Worm (Caenorhabditis elegans) whole organism, L4/young adult: ENCODE measurements around the gene F01D5.3.
A peak's percentile ranks its signal among the peaks of the same experiment; 100 is the strongest.
"Not testable (repeated sequence)": the region's sequence is repeated elsewhere in the genome, so short reads cannot be mapped to it uniquely, and the experiment has no call there.

ENCODE experiments used
- W03F9.2 ChIP-seq: fragments of 150-350 bp; optimal IDR thresholded peaks from 2 replicates; lab custom pipeline; 2014; ENCODE audit warnings: missing biosample characterization, missing genetic modification characterization
- dao-5 ChIP-seq: sonication (generic microtip); optimal IDR thresholded peaks from 2 replicates; lab custom pipeline; 2016; ENCODE audit warnings: missing genotype, missing genetic modification characterization, moderate library complexity, missing compliant biosample characterization
- him-1 ChIP-seq: sonication (generic microtip); optimal IDR thresholded peaks from 2 replicates; lab custom pipeline; 2016; ENCODE audit warnings: missing genotype, missing genetic modification reagents, missing genetic modification characterization, missing compliant biosample characterization

F01D5.3 gene

DNA sequence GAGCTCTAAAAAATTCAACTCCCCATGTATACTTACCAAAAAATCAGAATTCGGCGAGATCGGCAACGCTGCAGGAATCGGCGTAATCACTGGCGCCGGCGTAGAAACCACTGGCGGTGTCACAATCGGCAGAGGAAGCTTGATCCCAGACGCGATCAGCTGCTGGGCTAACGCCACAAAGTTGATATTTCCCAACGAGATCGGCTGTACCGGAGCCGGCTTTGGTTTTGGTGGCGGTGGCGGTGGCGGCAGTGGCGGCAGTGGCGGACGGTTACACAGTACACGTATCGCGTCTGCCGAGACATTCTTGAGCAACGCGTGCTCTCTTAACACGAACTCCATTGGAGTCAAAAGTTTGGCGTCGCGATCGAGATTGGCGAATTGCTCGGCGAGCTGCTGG lies 34.6 kb upstream of the F01D5.3 start:
- no peak for TF ChIP-seq dao-5 (tag; lab: Kevin White, UChicago)
- no peak for TF ChIP-seq him-1 (tag; lab: Kevin White, UChicago)
- no peak for TF ChIP-seq W03F9.2 (tag; lab: Kevin White, UChicago)

DNA sequence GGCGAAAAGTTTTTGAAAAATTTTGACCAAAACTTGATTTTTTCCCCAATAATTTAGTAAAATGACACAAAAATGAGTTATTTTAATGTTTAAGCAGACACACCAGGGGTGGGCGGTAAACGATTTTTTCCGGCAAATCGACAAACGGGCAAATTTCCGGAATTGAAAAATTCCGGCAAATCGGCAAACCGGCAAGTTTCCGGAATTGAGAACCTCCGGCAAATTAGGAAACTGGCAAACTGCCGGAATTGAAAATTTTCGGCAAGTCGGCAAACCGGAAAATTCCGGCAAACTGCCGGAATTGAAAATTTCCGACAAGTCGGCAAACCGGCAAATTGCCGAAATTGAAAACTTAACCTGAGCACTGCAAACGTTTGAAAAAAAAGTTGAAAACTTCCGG lies 32.8 kb upstream of the F01D5.3 start:
- TF ChIP-seq W03F9.2 (tag; lab: Kevin White, UChicago) (no peak), him-1 (tag; lab: Kevin White, UChicago) (peak; percentile 75)

DNA sequence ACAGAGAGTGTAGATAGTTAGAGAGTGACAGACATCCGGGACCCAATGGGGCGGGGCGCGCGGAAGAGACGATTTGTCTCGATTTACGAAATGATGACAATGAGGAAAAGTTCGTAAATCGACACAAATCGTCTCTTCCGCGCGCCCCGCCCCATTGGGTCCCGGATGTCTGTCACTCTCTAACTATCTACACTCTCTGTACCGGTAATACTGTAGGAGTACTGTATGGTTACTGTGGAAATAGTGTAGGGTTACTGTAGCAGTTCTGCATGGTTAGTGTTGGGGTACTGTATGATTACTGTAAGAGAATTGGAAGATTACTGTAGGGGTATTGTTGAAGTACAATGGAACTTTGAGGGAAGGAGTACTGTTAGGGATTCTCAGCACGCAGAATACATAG lies 21.3 kb upstream of the F01D5.3 start, which contains the start of gene F01D5.10:
F01D5.10 (minus strand) TSS at position 101 of the 400 bp plus-strand sequence.
- not testable (repeated sequence) for TF ChIP-seq dao-5, him-1, W03F9.2 (tag; lab: Kevin White, UChicago)

DNA sequence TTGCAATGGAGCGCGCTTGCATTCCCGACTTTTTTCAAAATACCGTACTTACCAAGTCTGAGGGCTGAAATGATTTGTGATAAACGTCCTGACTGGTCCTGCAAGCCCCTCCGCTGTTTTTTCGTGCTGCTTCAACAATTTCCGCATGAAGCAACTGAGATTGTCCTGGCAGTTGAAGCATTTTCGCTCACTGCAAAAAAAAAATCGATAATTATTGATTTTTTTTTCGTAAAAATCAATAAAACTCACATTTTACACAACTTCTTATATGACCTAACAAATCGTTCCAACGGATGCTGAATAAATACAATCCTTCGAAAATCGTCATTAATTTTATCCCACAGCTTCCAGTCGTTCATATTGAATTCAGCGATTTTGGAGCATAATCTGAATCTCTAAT lies 18.9 kb upstream of the F01D5.3 start:
- TF ChIP-seq him-1 (tag; lab: Kevin White, UChicago) (no peak), dao-5 (tag; lab: Kevin White, UChicago) (no peak), W03F9.2 (tag; lab: Kevin White, UChicago) (no peak)

DNA sequence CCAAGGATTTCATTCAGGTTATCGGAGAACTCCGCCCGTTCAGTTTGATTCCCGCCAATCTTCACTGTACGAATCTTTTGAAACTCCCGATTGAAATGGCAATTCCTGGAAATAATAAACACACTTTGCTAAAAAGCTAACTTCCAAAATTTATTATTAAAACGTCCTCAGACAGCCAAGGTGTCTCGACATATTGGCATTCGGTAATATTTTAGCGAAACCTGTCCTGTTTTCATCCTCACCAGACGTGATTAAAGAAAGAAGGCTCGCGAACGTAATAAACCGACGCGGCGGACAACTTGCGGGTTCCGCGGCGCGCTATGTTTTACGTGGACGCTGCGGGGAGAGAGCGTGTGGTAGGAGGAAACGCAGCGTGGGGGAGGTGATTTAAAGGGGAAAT lies 18.2 kb upstream of the F01D5.3 start:
- TF ChIP-seq W03F9.2 (tag; lab: Kevin White, UChicago) = peak; percentile 61
- TF ChIP-seq dao-5 (tag; lab: Kevin White, UChicago) = peak; percentile 45
- TF ChIP-seq him-1 (tag; lab: Kevin White, UChicago) = no peak

DNA sequence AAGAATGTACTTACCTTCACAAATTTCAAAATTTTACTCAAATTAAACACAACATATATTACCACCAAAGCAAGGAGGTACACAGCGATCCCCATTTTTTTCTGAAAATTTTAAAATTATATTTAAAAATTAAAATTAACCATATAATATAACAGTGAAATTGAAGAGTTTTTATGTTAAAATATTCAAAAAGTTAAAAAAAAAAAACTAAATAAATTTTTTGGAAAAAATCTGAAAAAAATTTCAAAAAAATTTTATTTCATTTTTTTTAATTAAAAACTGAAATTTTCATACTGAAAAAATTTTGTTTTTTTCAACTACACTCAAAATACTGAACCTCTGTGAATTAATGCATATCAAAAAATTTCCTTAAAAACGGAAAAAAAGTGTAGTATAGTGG lies 16.9 kb upstream of the F01D5.3 start, which contains the start of gene cyp-37A1:
cyp-37A1 (minus strand) TSS at position 101 of the 400 bp plus-strand sequence.
- no peak for TF ChIP-seq W03F9.2 (tag; lab: Kevin White, UChicago)
- no peak for TF ChIP-seq dao-5 (tag; lab: Kevin White, UChicago)
- TF ChIP-seq him-1 (tag; lab: Kevin White, UChicago) = no peak

DNA sequence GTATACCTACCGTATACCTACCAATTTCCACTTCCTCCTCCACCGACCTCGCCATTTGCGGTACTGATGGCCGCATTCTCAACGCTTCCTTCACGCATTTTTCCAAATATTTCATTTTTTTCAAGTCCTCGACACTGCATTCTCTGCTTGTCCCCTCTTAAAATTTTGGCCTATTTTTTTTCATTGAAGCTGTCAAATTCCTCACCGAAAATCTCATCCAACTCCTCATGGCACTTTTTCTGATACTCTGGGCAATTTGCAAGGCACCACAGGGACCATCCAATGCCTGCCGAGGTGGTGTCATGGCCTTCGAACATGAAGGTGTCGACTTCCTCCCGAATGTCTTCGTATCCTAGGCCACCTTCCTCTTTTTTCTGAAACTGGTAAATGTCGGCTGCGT lies 14.7 kb upstream of the F01D5.3 start:
- TF ChIP-seq W03F9.2 (tag; lab: Kevin White, UChicago) = no peak
- no peak for TF ChIP-seq him-1 (tag; lab: Kevin White, UChicago)
- no peak for TF ChIP-seq dao-5 (tag; lab: Kevin White, UChicago)

DNA sequence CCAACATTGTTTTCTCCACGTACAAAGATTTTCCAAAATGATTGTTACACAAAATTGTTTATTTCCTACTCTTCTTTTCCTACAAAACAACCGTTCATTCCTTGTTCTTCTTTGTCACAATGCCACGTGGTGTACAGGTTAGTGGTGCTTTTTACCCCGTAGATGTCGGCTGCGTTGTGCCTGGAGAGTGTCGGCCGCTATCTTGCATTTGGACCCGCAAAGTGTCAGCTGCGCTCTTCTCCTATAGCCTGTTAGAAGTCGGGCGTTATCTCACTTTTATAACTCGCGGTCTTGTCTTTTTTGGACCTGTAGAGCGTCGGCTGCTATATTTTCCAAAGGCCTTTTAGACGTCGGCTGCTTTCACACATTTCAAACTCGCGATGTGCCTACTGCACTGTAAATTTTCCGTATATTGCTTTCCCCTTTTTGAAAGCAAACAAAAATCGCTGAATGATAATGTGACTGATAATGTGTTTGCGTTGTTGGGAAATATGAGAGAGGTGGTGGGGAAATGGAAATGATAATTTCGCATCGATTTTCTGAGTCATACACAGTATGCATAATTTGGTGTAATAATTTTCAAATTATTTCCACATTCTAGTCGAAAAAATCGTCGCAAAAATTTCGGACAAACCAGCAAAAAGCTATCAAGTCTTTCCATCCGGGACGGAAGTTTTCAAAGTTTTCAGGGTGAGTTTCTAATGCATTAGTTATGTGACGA lies 10.9 kb upstream of the F01D5.3 start, which contains the start of gene F01D5.8:
F01D5.8 (plus strand) TSS at position 51 of the 721 bp plus-strand sequence.
- TF ChIP-seq W03F9.2 (tag; lab: Kevin White, UChicago) = no peak

DNA sequence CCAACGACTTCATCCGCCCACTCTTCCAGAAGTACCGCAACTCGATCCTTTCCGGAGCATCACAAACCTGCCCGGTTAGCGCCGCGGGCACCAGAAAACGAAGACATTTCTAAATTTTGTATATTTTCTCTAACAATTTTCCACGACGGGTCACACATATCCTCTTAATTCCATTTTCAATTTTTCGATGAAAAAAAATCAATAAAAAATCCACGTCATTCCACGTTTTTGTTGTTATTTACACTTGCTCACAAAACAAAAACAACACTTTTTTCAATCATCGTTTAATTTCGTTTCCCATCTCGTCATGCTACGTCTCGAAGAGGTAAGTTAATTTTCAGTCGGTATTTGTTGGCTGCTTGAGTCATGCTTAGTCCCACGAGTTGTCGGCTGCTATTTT lies 8.4 kb upstream of the F01D5.3 start, which contains the start of gene F01D5.7:
F01D5.7 (plus strand) TSS at position 301 of the 400 bp plus-strand sequence.
- TF ChIP-seq W03F9.2 (tag; lab: Kevin White, UChicago) (no peak), him-1 (tag; lab: Kevin White, UChicago) (no peak), dao-5 (tag; lab: Kevin White, UChicago) (no peak)

DNA sequence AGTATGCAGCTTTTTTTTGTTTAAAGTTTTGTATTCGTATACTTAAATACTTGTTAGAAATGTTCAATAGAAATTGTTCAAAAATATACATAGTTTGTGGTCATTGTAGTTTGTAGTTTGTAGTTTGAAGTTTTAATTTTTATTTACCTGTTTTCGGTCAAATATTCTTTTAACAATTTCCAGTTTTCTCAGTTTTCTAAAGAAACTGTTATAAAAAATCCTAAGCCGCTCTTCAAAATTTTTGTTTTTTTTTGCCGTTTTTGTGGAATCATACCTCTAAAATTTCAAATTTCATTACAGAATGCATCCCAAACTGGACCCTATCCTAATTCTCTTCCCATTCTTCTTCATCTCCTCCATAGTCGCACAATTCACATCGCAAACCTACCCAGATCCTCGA lies 6.3 kb upstream of the F01D5.3 start, which contains the start of gene F01D5.6:
F01D5.6 (plus strand) TSS at position 301 of the 400 bp plus-strand sequence.
- no peak for TF ChIP-seq dao-5 (tag; lab: Kevin White, UChicago)
- no peak for TF ChIP-seq W03F9.2 (tag; lab: Kevin White, UChicago)
- no peak for TF ChIP-seq him-1 (tag; lab: Kevin White, UChicago)

DNA sequence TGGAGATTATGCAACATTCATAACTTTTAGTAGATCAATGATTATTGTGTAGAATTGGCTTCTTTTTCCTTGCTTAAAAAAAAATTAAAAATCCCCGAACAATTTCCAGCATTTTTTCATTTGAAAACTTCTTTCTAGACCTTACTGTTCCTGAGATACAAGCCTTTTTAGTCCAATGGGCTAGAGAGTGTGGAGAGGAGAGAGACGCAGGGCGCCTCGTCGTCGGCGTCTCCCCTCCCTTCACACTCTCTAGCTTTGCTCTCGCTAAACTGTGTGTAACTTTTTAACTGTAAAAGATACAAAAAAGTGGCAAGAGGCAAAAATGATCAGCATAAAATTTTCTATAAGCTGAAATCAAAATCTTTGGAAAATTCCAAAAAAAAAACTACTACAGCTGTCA lies 5.2 kb upstream of the F01D5.3 start:
- TF ChIP-seq dao-5 (tag; lab: Kevin White, UChicago) (no peak), W03F9.2 (tag; lab: Kevin White, UChicago) (no peak), him-1 (tag; lab: Kevin White, UChicago) (no peak)

DNA sequence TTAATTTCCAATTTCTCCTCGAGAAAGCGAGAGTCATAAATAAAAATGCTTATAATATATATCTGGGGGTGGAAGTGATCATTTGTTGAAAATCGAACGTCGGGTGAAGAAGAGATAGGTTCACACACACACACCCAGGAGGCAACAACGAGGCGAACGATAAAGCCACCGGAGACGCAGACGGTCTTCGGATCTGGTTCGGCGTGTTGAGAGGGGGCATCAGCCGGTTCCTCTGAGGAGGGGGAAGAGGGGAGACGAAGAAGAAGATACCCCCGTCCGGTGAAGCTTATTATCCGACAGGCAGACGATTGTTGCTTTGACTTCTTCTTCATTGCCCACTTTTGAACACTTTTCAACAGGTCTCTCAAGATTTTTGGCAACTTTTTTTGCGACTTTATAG lies 4.8 kb upstream of the F01D5.3 start:
- TF ChIP-seq dao-5 (tag; lab: Kevin White, UChicago) = no peak
- TF ChIP-seq him-1 (tag; lab: Kevin White, UChicago) = no peak
- TF ChIP-seq W03F9.2 (tag; lab: Kevin White, UChicago) = no peak

DNA sequence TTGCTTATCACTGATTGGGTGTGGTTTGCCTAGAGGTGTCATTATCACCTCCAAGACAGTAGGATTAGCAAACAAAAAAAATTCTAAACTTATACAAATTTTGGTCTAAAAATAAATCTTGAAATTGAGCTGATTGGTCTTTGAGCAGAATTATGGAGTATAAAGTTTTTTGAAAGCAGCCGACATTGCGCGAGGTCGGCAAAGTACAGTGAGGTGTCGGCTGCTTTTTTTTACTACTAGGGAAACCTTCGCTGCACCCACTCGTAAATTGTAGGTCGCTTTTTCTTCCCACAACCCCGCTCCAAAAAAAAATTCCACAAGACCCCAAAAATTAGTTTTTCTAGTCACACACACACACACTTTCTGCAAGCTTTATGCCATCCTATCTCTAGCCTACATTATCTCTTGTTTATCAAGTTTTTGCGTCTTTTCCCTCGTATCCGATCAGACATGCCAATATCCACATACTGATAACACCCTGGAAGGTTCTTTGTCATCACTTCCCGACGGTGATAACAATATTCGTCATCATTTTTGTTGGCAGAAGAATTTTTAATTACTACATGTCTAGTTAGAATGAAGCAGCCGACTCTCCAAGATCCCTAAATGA lies 4.0 kb upstream of the F01D5.3 start:
- no peak for TF ChIP-seq dao-5 (tag; lab: Kevin White, UChicago)
- TF ChIP-seq W03F9.2 (tag; lab: Kevin White, UChicago) = no peak
- TF ChIP-seq him-1 (tag; lab: Kevin White, UChicago) = no peak
